Fruit fly (Drosophila melanogaster): ENCODE measurements around the gene Hsp68.

The Hsp68 gene

DNA sequence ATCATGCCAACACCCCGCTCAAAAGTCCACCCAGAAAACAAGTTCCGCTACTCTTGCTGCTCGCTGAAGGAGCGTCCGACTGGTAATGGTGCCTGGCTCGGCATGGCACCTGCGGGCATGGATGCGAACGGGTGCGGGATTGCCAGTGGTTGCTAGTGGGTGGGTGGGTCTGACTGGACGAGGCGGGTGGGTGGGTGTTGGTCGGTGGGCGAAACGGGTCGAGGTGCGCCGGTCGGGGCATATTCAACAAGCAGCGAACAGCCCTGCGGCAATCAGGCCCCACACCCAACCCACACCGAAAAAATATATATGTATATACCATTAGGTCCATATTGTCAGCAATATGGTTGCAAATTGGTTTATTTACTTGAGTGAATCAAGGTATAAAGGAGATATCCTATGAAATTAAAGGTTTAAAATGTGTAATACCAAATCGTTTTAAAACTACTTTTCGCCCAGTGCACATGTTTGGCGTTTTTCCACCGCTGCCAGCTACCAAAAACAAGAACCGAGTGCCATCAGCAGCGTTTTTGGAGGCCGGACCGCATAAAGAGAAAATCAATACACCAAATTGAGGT is 46.4 kb downstream of the Hsp68 start (continued):
- TF ChIP-seq CG4617 (GFP tag; optimal IDR thresholded peaks at IDR 0.05; ENCODE audit: borderline replicate concordance), result no peak
- TF ChIP-seq hkb (optimal IDR thresholded peaks at IDR 0.05), result no peak
- TF ChIP-seq hkb (GFP tag; IDR thresholded peaks at IDR 0.05), result peak; percentile 76
- no peak for TF ChIP-seq CG7987 (GFP tag; optimal IDR thresholded peaks at IDR 0.05)
- TF ChIP-seq Med (GFP tag), result peak; percentile 88
- TF ChIP-seq CG31365 (tag; optimal IDR thresholded peaks at IDR 0.05), result no peak
- TF ChIP-seq CG9609 (GFP tag; optimal IDR thresholded peaks at IDR 0.05), result no peak
- no peak for TF ChIP-seq Bdp1 (GFP tag; optimal IDR thresholded peaks at IDR 0.05)
- TF ChIP-seq CG32767 (GFP tag; IDR thresholded peaks at IDR 0.05), result peak; percentile 76
- 0 out of 2 replicates have a peak, but pooled peaks have one; percentile 63 for TF ChIP-seq rib (GFP tag; IDR thresholded peaks at IDR 0.05)
- peak; percentile 22 for TF ChIP-seq CG6683 (GFP tag; optimal IDR thresholded peaks at IDR 0.05)
- TF ChIP-seq Hr39 (optimal IDR thresholded peaks at IDR 0.05), result no peak
- TF ChIP-seq prd (optimal IDR thresholded peaks at IDR 0.05), result no peak
- TF ChIP-seq prd (GFP tag; IDR thresholded peaks at IDR 0.05), result peak; percentile 75
- TF ChIP-seq CG10565 (GFP tag; optimal IDR thresholded peaks at IDR 0.05), result no peak
- no peak for TF ChIP-seq NC2α (GFP tag; optimal IDR thresholded peaks at IDR 0.05)
- peak; percentile 66 for TF ChIP-seq CoRest (tag; optimal IDR thresholded peaks at IDR 0.05)
- TF ChIP-seq vvl (GFP tag; IDR thresholded peaks at IDR 0.05), result peak; percentile 61
- peak; percentile 52; the same call in 1 of the 3 replicates for TF ChIP-seq Mrtf (GFP tag; IDR thresholded peaks at IDR 0.05)
- no peak for TF ChIP-seq h (optimal IDR thresholded peaks at IDR 0.05)
- TF ChIP-seq fd102C (GFP tag; optimal IDR thresholded peaks at IDR 0.05), result no peak
- no peak for TF ChIP-seq ara (GFP tag; IDR thresholded peaks at IDR 0.05)
- TF ChIP-seq CG6791 (GFP tag; IDR thresholded peaks at IDR 0.05; ENCODE audit: partially characterized antibody), result no peak
- TF ChIP-seq Ptx1 (GFP tag; IDR thresholded peaks at IDR 0.05), result peak; percentile 73
- peak; percentile 30 for TF ChIP-seq CrebB (tag; optimal IDR thresholded peaks at IDR 0.05)
- peak; percentile 9 for TF ChIP-seq sug (tag; optimal IDR thresholded peaks at IDR 0.05)
- no peak for TF ChIP-seq CG13123 (GFP tag; optimal IDR thresholded peaks at IDR 0.05)
- TF ChIP-seq tll (GFP tag; optimal IDR thresholded peaks at IDR 0.05), result no peak
- no peak for TF ChIP-seq bab2 (GFP tag; optimal IDR thresholded peaks at IDR 0.05)
- TF ChIP-seq Bgb (GFP tag; IDR thresholded peaks at IDR 0.05; ENCODE audit: partially characterized antibody), result no peak
- no peak for TF ChIP-seq CG15479 (GFP tag; optimal IDR thresholded peaks at IDR 0.05)
- peak; percentile 53 for TF ChIP-seq CG3281 (GFP tag; optimal IDR thresholded peaks at IDR 0.05)
- no peak for TF ChIP-seq CG8089 (GFP tag; optimal IDR thresholded peaks at IDR 0.05)
- peak; percentile 1 for TF ChIP-seq CG6813 (GFP tag; optimal IDR thresholded peaks at IDR 0.05)
- peak; percentile 78; the same call in 1 of the 2 replicates for TF ChIP-seq CG32532 (GFP tag; IDR thresholded peaks at IDR 0.05)
- TF ChIP-seq grau (tag; optimal IDR thresholded peaks at IDR 0.05), result peak; percentile 74
- peak; percentile 50 for TF ChIP-seq CG30403 (GFP tag; optimal IDR thresholded peaks at IDR 0.05)
- no peak for TF ChIP-seq CG9876 (GFP tag; optimal IDR thresholded peaks at IDR 0.05)
- TF ChIP-seq CG4854 (GFP tag; optimal IDR thresholded peaks at IDR 0.05), result no peak
- TF ChIP-seq Aef1 (GFP tag; IDR thresholded peaks at IDR 0.05), result peak; percentile 67; the same call in 2 of the 3 replicates
- TF ChIP-seq CG11456 (GFP tag; IDR thresholded peaks at IDR 0.05), result peak; percentile 58; the same call in 1 of the 3 replicates
- no peak for TF ChIP-seq Scr (GFP tag; IDR thresholded peaks at IDR 0.05; ENCODE audit: partially characterized antibody)
- no peak for TF ChIP-seq Dref (GFP tag; IDR thresholded peaks at IDR 0.05)
- no peak for TF ChIP-seq HLHmδ (GFP tag; optimal IDR thresholded peaks at IDR 0.05)
- no peak for TF ChIP-seq CG18476 (GFP tag; optimal IDR thresholded peaks at IDR 0.05)
- TF ChIP-seq CG18764 (GFP tag; optimal IDR thresholded peaks at IDR 0.05), result no peak
- no peak for TF ChIP-seq D19B (GFP tag; optimal IDR thresholded peaks at IDR 0.05)
- TF ChIP-seq ewg (GFP tag; optimal IDR thresholded peaks at IDR 0.05), result no peak
- TF ChIP-seq slp2 (GFP tag; optimal IDR thresholded peaks at IDR 0.05), result no peak
- TF ChIP-seq CG43689 (GFP tag; IDR thresholded peaks at IDR 0.05), result no peak
- no peak for TF ChIP-seq tna (GFP tag; IDR thresholded peaks at IDR 0.05; ENCODE audit: partially characterized antibody)

Measured in whole organism, embryonic.